Fruit fly (Drosophila melanogaster): ENCODE data around the gene CG3437.

Gene CG3437

dm6 chr3L:9420054-9420818 is 37.2 kb downstream of the CG3437 start (continued):
- TF ChIP-seq topi (GFP tag; optimal IDR thresholded peaks at IDR 0.05) (peak; percentile 98), Lpt (GFP tag; optimal IDR thresholded peaks at IDR 0.05) (peak; percentile 84), Eip75B (GFP tag; optimal IDR thresholded peaks at IDR 0.05) (peak; percentile 99), CG11294 (GFP tag; IDR thresholded peaks at IDR 0.05) (peak; percentile 88), CG6808 (GFP tag; optimal IDR thresholded peaks at IDR 0.05) (peak; percentile 93), OdsH (GFP tag; optimal IDR thresholded peaks at IDR 0.05) (peak; percentile 95), dsx (GFP tag; optimal IDR thresholded peaks at IDR 0.05; ENCODE audit: poor library complexity, severe bottlenecking) (peak; percentile 100), pdm3 (GFP tag; optimal IDR thresholded peaks at IDR 0.05) (peak; percentile 97), CG6163 (GFP tag; IDR thresholded peaks at IDR 0.05) (peak; percentile 97)

DNA sequence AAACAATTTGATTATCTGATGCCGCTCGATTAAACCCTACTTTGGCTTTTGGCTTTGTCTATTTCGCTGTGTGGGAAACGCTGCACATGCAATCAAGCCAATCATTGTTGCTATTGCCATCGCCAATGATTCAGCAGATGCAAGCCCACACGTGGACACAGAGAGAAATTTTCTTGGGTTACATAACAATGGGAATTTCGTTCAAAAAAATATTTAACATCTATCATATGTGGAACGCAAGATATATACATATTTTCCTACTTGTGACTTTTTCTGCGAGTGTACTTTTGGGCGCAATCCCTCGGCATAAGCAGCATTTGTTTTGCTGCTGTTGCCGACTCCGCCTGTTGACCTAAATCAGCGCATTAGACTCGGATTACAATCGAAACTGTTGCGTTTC is 38.1 kb downstream of the CG3437 start:
- TF ChIP-seq Sox102F (GFP tag; optimal IDR thresholded peaks at IDR 0.05) (peak; percentile 67), CG6808 (GFP tag; optimal IDR thresholded peaks at IDR 0.05) (no peak), dac (GFP tag; optimal IDR thresholded peaks at IDR 0.05) (no peak), CG3032 (tag; optimal IDR thresholded peaks at IDR 0.05) (peak; percentile 15), Blimp-1 (GFP tag; optimal IDR thresholded peaks at IDR 0.05) (no peak), fd85E (GFP tag; optimal IDR thresholded peaks at IDR 0.05) (no peak), Met (GFP tag; optimal IDR thresholded peaks at IDR 0.05) (peak; percentile 72), CG10631 (GFP tag; optimal IDR thresholded peaks at IDR 0.05) (no peak), CG8319 (GFP tag; optimal IDR thresholded peaks at IDR 0.05) (peak; percentile 30), Eip75B (GFP tag; optimal IDR thresholded peaks at IDR 0.05) (no peak), lz (GFP tag; optimal IDR thresholded peaks at IDR 0.05) (no peak), spab (GFP tag; optimal IDR thresholded peaks at IDR 0.05) (no peak), Lpt (GFP tag; optimal IDR thresholded peaks at IDR 0.05) (peak; percentile 61), acj6 (GFP tag; optimal IDR thresholded peaks at IDR 0.05) (peak; percentile 60), CG9139 (GFP tag; optimal IDR thresholded peaks at IDR 0.05) (no peak), CG11902 (GFP tag; optimal IDR thresholded peaks at IDR 0.05) (peak; percentile 58), Hr4 (GFP tag; optimal IDR thresholded peaks at IDR 0.05) (peak; percentile 50), CG6792 (GFP tag; optimal IDR thresholded peaks at IDR 0.05) (no peak), CG31627 (GFP tag; optimal IDR thresholded peaks at IDR 0.05) (peak; percentile 70), Hr38 (GFP tag; optimal IDR thresholded peaks at IDR 0.05) (no peak), Eip93F (GFP tag; optimal IDR thresholded peaks at IDR 0.05) (no peak), CG6854 (GFP tag; optimal IDR thresholded peaks at IDR 0.05) (no peak), Eip78C (GFP tag) (peak; percentile 87), Gug (GFP tag; IDR thresholded peaks at IDR 0.05) (peak; percentile 74), topi (GFP tag; optimal IDR thresholded peaks at IDR 0.05) (peak; percentile 72), CG15336 (GFP tag; IDR thresholded peaks at IDR 0.05) (peak; percentile 85), CG6276 (GFP tag; optimal IDR thresholded peaks at IDR 0.05) (peak; percentile 67), fkh (GFP tag; optimal IDR thresholded peaks at IDR 0.05) (no peak), CG4318 (GFP tag; optimal IDR thresholded peaks at IDR 0.05) (peak; percentile 45), OdsH (GFP tag; optimal IDR thresholded peaks at IDR 0.05) (peak; percentile 69), salr (GFP tag; optimal IDR thresholded peaks at IDR 0.05) (no peak), ss (GFP tag; optimal IDR thresholded peaks at IDR 0.05) (no peak), fd59A (GFP tag; optimal IDR thresholded peaks at IDR 0.05) (peak; percentile 22), CG8632 (GFP tag; optimal IDR thresholded peaks at IDR 0.05) (peak; percentile 35), CG16779 (tag; optimal IDR thresholded peaks at IDR 0.05) (no peak), Smox (GFP tag; optimal IDR thresholded peaks at IDR 0.05) (peak; percentile 37), CG34406 (GFP tag; optimal IDR thresholded peaks at IDR 0.05) (peak; percentile 63), esn (GFP tag; optimal IDR thresholded peaks at IDR 0.05) (peak; percentile 3), CG7368 (GFP tag; optimal IDR thresholded peaks at IDR 0.05) (peak; percentile 59), Hr39 (GFP tag; optimal IDR thresholded peaks at IDR 0.05) (peak; percentile 64), CG10669 (GFP tag; optimal IDR thresholded peaks at IDR 0.05) (peak; percentile 64), CG11762 (GFP tag; optimal IDR thresholded peaks at IDR 0.05; ENCODE audit: insufficient read depth) (peak; percentile 19), CG3919 (GFP tag; optimal IDR thresholded peaks at IDR 0.05) (peak; percentile 78), achi (GFP tag; optimal IDR thresholded peaks at IDR 0.05) (peak; percentile 39)

Data from whole organism, prepupa.